Worm (Caenorhabditis elegans) whole organism, mixed stage, embryonic: ENCODE measurements around the gene twk-45.

Experiments
- blmp-1 ChIP-seq: fragments of 150-350 bp; optimal IDR thresholded peaks from 2 replicates; lab custom pipeline; 2014; ENCODE audit warnings: missing biosample characterization, missing genetic modification characterization
- ceh-39 ChIP-seq: fragments of 150-350 bp; optimal IDR thresholded peaks from 2 replicates; lab custom pipeline; 2014; ENCODE audit warnings: missing biosample characterization, missing genetic modification characterization
- elt-1 ChIP-seq: sonication (generic microtip); optimal IDR thresholded peaks from 2 replicates; lab custom pipeline; 2017; ENCODE audit warnings: missing genetic modification characterization, mild to moderate bottlenecking, missing compliant biosample characterization, antibody characterized with exemption, moderate library complexity, borderline replicate concordance; ENCODE audit not compliant: insufficient read depth
- elt-3 ChIP-seq: fragments of 150-350 bp; optimal IDR thresholded peaks from 2 replicates; lab custom pipeline; 2014; ENCODE audit warnings: missing biosample characterization, missing genetic modification characterization
- nhr-12 ChIP-seq: fragments of 150-350 bp; optimal IDR thresholded peaks from 2 replicates; lab custom pipeline; 2014; ENCODE audit warnings: missing biosample characterization, missing genetic modification characterization
- nhr-28 ChIP-seq: fragments of 150-350 bp; optimal IDR thresholded peaks from 2 replicates; lab custom pipeline; 2014; ENCODE audit warnings: missing biosample characterization, missing genetic modification characterization
- nhr-76 ChIP-seq: sonication (generic microtip); optimal IDR thresholded peaks from 2 replicates; lab custom pipeline; 2017; ENCODE audit warnings: missing biosample characterization, missing genetic modification characterization
- pha-4 ChIP-seq: fragments of 150-350 bp; optimal IDR thresholded peaks from 2 replicates; lab custom pipeline; 2018; ENCODE audit warnings: missing biosample characterization, missing genetic modification reagents, missing genetic modification characterization
- snpc-4 ChIP-seq: fragments of 150-350 bp; optimal IDR thresholded peaks from 2 replicates; lab custom pipeline; 2014; ENCODE audit warnings: missing biosample characterization, missing genetic modification characterization
- unc-39 ChIP-seq: fragments of 150-350 bp; optimal IDR thresholded peaks from 2 replicates; lab custom pipeline; 2014; ENCODE audit warnings: missing biosample characterization, missing genetic modification characterization
- zip-8 ChIP-seq: fragments of 150-350 bp; optimal IDR thresholded peaks from 2 replicates; lab custom pipeline; 2014; ENCODE audit warnings: missing biosample characterization, missing genetic modification characterization
- ztf-11 ChIP-seq: fragments of 150-350 bp; optimal IDR thresholded peaks from 2 replicates; lab custom pipeline; 2014; ENCODE audit warnings: missing biosample characterization, missing genetic modification characterization

ce11 chrIII:2786740-2787139 is 15.0 kb downstream of the twk-45 start, which contains the start of gene nduc-2:
- TF ChIP-seq ztf-11 (tag; lab: Kevin White, UChicago) (no peak), zip-8 (no peak), ceh-39 (tag; lab: Kevin White, UChicago) (no peak), unc-39 (no peak), nhr-12 (tag; lab: Kevin White, UChicago) (no peak), elt-3 (no peak), elt-1 (no peak), pha-4 (tag; lab: Kevin White, UChicago) (no peak), snpc-4 (tag; lab: Kevin White, UChicago) (no peak), blmp-1 (tag; lab: Kevin White, UChicago) (no peak), nhr-28 (tag; lab: Kevin White, UChicago) (no peak), nhr-76 (tag; lab: Kevin White, UChicago) (no peak)
